Fruit fly (Drosophila melanogaster) S2 (cell line): ENCODE measurements around the gene CG4278.

ENCODE experiments used
- CG8478 ChIP-seq: fragments of >200 bp; optimal IDR thresholded peaks from 2 replicates; lab custom pipeline; 2018
- CTCF ChIP-seq, 2 experiments: fragments of >200 bp; optimal IDR thresholded peaks; 2 replicates each; lab custom pipeline; 2018

Gene CG4278

dm6 chr2L:16326892-16327291 is at the start of gene CG4278:
Gene CG4278 (plus strand): TSS chr2L:16327069.
- TF ChIP-seq CG8478 (no peak), CTCF (optimal IDR thresholded peaks at IDR 0.05; lab: Kevin White, UChicago) (no peak)

dm6 chr2L:16277922-16278321 is 48.9 kb upstream of the CG4278 start:
- no peak for TF ChIP-seq CTCF (optimal IDR thresholded peaks at IDR 0.05; lab: Kevin White, UChicago)
- TF ChIP-seq CG8478, result no peak

DNA sequence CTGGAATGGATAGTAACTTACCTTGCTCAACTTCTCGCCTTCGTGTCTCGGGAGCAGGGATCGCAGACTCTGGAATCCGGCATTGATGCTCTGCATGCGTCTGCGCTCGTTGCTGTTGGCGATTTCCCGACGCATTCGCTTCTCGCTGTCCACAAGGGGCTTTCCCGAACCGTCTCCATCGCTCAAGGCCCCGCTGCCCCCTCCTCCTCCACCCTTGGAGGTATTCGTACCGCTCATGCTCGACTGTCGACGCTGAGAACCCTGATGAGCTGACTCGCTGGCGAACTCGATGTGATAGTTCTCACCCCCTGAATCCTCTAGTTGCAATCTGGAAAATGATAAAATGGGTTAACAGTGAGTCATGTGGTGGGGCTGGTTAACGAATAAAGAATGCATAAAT is 48.0 kb upstream of the CG4278 start:
- TF ChIP-seq CG8478 (no peak), CTCF (optimal IDR thresholded peaks at IDR 0.05; lab: Kevin White, UChicago) (no peak)

dm6 chr2L:16279774-16280252 is 47.1 kb upstream of the CG4278 start:
- TF ChIP-seq CTCF (optimal IDR thresholded peaks at IDR 0.05; lab: Kevin White, UChicago) (no peak), CG8478 (no peak)

DNA sequence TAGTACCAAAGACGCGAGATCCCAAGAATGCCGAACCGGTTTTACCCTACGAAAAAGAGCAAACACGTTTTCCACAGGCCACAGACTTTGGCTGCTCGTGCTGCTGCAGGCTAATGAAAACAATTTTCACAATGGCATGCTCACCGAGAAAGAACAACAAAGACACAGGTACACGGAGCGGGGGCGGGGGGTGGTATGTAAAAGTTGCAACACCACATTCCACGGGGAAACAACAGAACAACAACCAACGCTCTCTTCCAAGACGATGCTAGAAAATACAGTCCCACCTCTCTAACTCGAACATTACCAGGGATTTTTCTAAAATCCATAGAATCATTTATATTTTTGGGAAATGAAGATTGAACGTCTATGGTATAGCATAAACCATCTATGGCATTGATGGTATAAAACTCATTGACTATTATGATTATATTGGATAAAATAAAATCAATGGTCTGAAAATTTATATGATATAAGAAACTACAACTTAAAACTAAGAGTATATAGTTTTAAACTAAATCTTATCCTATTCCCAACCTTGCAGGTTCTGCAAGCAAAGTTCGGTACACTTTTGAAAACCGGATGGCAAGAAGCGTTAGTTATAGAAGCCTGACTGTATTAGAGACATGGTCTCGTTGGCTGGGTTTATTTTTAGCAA is 45.3 kb upstream of the CG4278 start:
- TF ChIP-seq CTCF (optimal IDR thresholded peaks at IDR 0.05; lab: Kevin White, UChicago) (no peak), CG8478 (no peak)

DNA sequence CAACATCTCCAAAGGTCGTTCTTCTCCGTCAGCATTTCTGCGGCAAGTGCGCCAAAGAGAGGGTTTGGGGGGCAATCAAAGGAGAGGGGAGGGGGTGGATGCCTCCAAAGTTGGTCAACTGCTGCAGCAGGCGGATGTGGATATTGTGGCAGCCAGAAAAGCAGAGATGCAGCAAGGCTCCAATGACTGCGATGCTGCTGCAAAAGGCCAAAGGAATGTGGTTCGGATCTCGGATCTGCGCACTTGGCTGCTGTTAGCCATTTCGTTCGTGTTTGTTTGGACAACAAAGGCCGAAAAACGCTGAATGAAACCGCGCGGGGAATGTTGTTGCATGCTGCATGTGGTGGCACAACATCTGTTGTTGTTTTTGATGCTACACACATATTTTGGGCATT is 44.8 kb upstream of the CG4278 start:
- no peak for TF ChIP-seq CG8478
- TF ChIP-seq CTCF (optimal IDR thresholded peaks at IDR 0.05; lab: Kevin White, UChicago), result no peak

DNA sequence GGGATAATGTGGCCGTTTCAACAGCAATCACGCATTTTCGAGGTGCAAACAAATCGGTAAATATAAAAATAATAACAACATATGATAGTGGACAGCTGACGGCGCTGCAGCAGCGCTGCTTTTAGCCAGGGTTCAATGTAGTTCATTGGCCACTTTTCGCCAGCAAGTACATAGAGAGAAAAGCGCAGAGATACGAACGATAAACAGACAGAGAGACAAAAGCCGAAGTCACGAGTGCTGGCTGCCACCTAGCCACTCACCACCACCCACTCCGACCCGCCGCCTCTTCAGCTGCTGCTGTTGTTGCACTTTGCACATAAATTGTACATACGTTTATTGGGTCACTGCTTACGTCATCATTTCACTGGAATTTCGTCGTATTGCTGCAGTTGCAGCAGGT is 44.0 kb upstream of the CG4278 start:
- TF ChIP-seq CTCF (optimal IDR thresholded peaks at IDR 0.05; lab: Kevin White, UChicago) (no peak), CG8478 (no peak)

DNA sequence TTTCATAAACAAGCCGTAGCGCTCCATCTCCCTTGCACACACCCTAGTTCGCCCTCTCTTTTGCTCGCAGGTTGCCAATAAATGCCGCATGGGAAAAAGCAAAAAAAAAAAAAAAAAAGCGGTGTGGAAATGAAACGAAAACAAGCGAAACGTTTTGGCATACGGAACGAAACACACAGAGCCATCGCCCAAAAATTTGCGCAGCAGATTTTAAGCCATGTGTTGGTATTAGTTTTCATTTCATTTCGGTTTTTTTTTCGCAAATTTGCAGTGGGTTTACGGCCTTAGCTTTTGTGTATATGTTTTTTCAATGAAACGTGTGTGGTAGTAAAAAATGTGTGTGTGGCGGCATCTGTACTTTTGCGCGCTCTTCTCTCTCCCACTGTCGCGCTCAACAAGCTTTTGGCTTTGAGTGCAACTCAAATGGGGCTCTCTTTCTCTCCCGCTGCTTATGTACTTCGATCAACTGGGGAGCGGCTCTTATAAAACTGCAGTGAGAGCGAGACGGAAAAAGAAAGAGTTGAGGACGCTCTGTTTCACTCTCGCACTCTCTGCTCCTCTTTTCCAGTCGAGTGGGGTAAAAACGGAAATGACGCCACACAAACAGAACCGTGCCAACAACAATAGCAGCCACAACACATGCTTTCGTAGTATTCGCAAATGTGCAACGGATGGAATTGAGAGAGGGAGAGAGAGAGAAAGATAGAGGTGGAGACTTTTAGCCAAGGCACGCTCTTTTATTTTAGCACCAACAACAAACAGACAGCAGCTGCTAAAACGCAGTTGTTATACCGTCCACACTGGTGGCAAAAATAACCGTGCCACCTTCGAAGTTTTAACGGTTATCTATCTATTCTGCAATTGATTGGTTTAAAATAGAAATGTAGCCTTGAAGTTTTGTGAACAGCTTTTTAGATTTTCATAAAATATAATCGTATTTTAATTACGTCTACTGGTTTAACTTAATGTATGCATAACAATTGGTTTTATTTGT is 42.3 kb upstream of the CG4278 start:
- TF ChIP-seq CTCF (optimal IDR thresholded peaks at IDR 0.05; lab: Kevin White, UChicago) (peak in 1 of 2 experiments; percentile 6), CG8478 (no peak)

dm6 chr2L:16285692-16286359 is 41.0 kb upstream of the CG4278 start:
- TF ChIP-seq CTCF (optimal IDR thresholded peaks at IDR 0.05; lab: Kevin White, UChicago) (no peak), CG8478 (no peak)

DNA sequence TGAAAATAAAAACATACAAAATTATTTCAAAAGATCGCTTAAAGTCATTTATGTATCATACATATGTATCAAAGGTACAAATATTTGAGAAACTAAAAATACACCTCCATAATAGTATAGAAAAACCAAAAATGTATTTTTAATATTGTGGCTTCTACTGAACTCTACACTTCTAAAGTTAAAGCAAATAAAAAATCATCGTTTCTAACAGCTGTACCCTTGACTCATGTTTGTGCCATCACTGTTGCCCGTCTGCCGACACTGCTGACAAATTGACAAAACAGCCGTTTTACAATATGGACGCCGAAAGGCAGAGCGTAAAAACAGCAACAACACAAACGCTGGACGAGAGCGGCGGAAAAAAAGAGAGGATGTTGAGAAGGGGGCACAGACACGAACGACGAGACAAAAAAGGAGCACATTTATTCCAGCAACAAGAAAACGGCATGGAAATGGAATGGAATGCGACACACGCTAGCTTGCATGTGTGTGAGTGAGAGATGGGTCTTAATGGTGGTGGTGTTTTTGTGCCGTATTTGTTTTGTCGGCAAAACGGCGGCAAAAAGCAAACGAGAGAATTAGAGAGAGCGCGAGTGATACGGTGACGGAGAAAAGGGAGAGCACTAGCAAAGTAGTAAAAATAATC is 40.4 kb upstream of the CG4278 start:
- peak in 1 of 2 experiments; percentile 3 for TF ChIP-seq CTCF (optimal IDR thresholded peaks at IDR 0.05; lab: Kevin White, UChicago)
- no peak for TF ChIP-seq CG8478

DNA sequence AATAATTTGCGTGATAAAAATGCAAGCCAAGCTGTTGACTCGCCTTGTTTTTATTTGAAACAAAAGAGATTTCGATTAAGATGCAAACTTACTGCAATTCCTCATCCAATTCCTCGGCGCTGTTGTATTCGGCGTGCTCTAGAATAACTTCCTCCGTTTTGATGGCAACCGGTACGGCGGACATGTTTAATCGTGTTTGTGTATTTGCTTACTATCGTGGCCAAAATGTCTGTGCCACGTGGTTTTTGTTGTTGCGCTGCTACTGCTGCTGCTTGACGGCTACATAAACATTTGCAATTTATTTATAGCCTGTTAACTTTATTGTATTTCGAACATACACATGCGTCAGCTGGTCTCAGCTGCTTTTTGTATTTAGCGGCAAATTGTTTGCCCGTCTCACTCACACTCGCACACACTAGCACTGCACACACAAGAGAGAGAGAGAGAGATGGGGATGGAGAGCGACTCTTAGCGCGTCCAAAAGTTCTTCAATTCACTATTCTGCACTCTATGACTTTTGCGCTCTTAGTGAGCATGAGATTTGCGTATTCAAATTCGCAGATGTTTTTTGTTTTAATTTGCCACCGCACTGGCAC is 39.8 kb upstream of the CG4278 start:
- TF ChIP-seq CTCF (optimal IDR thresholded peaks at IDR 0.05; lab: Kevin White, UChicago) (no peak), CG8478 (no peak)

- TF ChIP-seq CG8478, result no peak
- TF ChIP-seq CTCF (optimal IDR thresholded peaks at IDR 0.05; lab: Kevin White, UChicago), result peak; percentile 98
Measured at dm6 chr2L:16287602-16288392, 39.1 kb upstream of the CG4278 start, which contains the start of the genes crp and pkaap. Gene crp (minus strand): TSS chr2L:16287730. Gene pkaap (plus strand): TSS chr2L:16288290.

dm6 chr2L:16288393-16288731 is 38.5 kb upstream of the CG4278 start:
- TF ChIP-seq CG8478, result no peak

- no peak for TF ChIP-seq CTCF (optimal IDR thresholded peaks at IDR 0.05; lab: Kevin White, UChicago)
- no peak for TF ChIP-seq CG8478
Measured at dm6 chr2L:16290984-16291383, 35.9 kb upstream of the CG4278 start, which contains the start of gene CG17329. Gene CG17329 (plus strand): TSS chr2L:16291284.
